Fruit fly (Drosophila melanogaster) whole organism, embryonic: ENCODE results near the gene Rab6.

Source experiments
- Atf6 ChIP-seq: fragments of 200-800 bp; sonication (Bioruptor generic); IDR thresholded peaks from 2 replicates; pipeline ENCODE4 v1.3.6; 2022; ENCODE audit warnings: missing biosample characterization, missing genetic modification characterization
- CG12219 ChIP-seq: fragments of 200-800 bp; sonication (Bioruptor generic); optimal IDR thresholded peaks from 3 replicates; lab custom pipeline; 2018; ENCODE audit warnings: missing biosample characterization, mild to moderate bottlenecking, missing genetic modification characterization
- CG12299 ChIP-seq: fragments of 200-800 bp; sonication (Bioruptor generic); optimal IDR thresholded peaks from 2 replicates; lab custom pipeline; 2018; ENCODE audit warnings: missing biosample characterization, mild to moderate bottlenecking, missing genetic modification characterization
- CG13775 ChIP-seq: fragments of 200-800 bp; sonication (Bioruptor generic); optimal IDR thresholded peaks from 3 replicates; lab custom pipeline; 2017; ENCODE audit warnings: missing biosample characterization, mild to moderate bottlenecking, missing genetic modification characterization
- CG14014 ChIP-seq: fragments of 200-800 bp; sonication (Bioruptor generic); IDR thresholded peaks from 2 replicates; pipeline ENCODE4 v1.3.6; 2022; ENCODE audit warnings: missing biosample characterization, missing genetic modification characterization
- CG14050 ChIP-seq: fragments of 200-800 bp; sonication (Bioruptor generic); IDR thresholded peaks from 3 replicates; pipeline ENCODE4 v1.3.6; 2022; ENCODE audit warnings: missing biosample characterization, missing genetic modification characterization
- CG15514 ChIP-seq: fragments of 200-800 bp; sonication (Bioruptor generic); optimal IDR thresholded peaks from 3 replicates; lab custom pipeline; 2017; ENCODE audit warnings: missing biosample characterization, missing genetic modification characterization, mild to moderate bottlenecking, moderate library complexity, missing genetic modification reagents
- CG16779 ChIP-seq: fragments of 200-800 bp; sonication (Bioruptor generic); IDR thresholded peaks from 2 replicates; pipeline ENCODE4 v1.3.6; 2022; ENCODE audit warnings: missing biosample characterization, missing genetic modification characterization
- CG16815 ChIP-seq: fragments of 200-800 bp; sonication (Bioruptor generic); optimal IDR thresholded peaks from 3 replicates; lab custom pipeline; 2017; ENCODE audit warnings: missing biosample characterization, mild to moderate bottlenecking, missing genetic modification characterization
- CG17829 ChIP-seq: fragments of 200-800 bp; optimal IDR thresholded peaks from 2 replicates; lab custom pipeline; 2019; ENCODE audit warnings: missing biosample characterization, mild to moderate bottlenecking, missing genetic modification characterization, moderate library complexity
- CG18764 ChIP-seq: fragments of 200-800 bp; sonication (Bioruptor generic); optimal IDR thresholded peaks from 3 replicates; lab custom pipeline; 2016; ENCODE audit warnings: missing biosample characterization, missing genetic modification characterization
- CG2116 ChIP-seq: fragments of 200-800 bp; sonication (Bioruptor generic); optimal IDR thresholded peaks from 3 replicates; lab custom pipeline; 2018; ENCODE audit warnings: missing biosample characterization, mild to moderate bottlenecking, missing genetic modification characterization
- CG2199 ChIP-seq: fragments of 200-800 bp; sonication (Bioruptor generic); IDR thresholded peaks from 3 replicates; pipeline ENCODE4 v1.3.6; 2022; ENCODE audit warnings: missing biosample characterization, missing genetic modification characterization
- CG33213 ChIP-seq: fragments of 200-800 bp; sonication (Bioruptor generic); optimal IDR thresholded peaks from 3 replicates; lab custom pipeline; 2016; ENCODE audit warnings: missing biosample characterization, missing genetic modification characterization
- CG3407 ChIP-seq: fragments of 200-800 bp; sonication (Bioruptor generic); optimal IDR thresholded peaks from 2 replicates; lab custom pipeline; 2018; ENCODE audit warnings: missing biosample characterization, mild to moderate bottlenecking, missing genetic modification characterization
- CG34376 ChIP-seq: fragments of 200-800 bp; sonication (Bioruptor generic); optimal IDR thresholded peaks from 2 replicates; lab custom pipeline; 2018; ENCODE audit warnings: missing biosample characterization, mild to moderate bottlenecking, missing genetic modification characterization
- CG3847 ChIP-seq: fragments of 200-800 bp; sonication (Bioruptor generic); IDR thresholded peaks from 2 replicates; pipeline ENCODE4 v1.3.6; 2022; ENCODE audit warnings: missing biosample characterization, missing genetic modification characterization
- CG3995 ChIP-seq: fragments of 200-800 bp; sonication (Bioruptor generic); optimal IDR thresholded peaks from 3 replicates; lab custom pipeline; 2016; ENCODE audit warnings: missing biosample characterization, missing genetic modification characterization
- CG6272 ChIP-seq: fragments of 200-800 bp; sonication (Bioruptor generic); IDR thresholded peaks from 2 replicates; pipeline ENCODE4 v1.3.6; 2022; ENCODE audit warnings: missing biosample characterization, missing genetic modification characterization
- CG7786 ChIP-seq: fragments of 200-800 bp; sonication (Bioruptor generic); optimal IDR thresholded peaks from 2 replicates; lab custom pipeline; 2016; ENCODE audit warnings: missing biosample characterization, missing genetic modification characterization
- CG7963 ChIP-seq: fragments of 200-800 bp; sonication (Bioruptor generic); IDR thresholded peaks from 3 replicates; pipeline ENCODE4 v1.3.6; 2022; ENCODE audit warnings: missing biosample characterization, missing genetic modification characterization; ENCODE audit not compliant: partially characterized antibody
- CG8281 ChIP-seq: fragments of 200-800 bp; sonication (Bioruptor generic); optimal IDR thresholded peaks from 2 replicates; lab custom pipeline; 2018; ENCODE audit warnings: missing biosample characterization, mild to moderate bottlenecking, missing genetic modification characterization, moderate library complexity
- CG8359 ChIP-seq: fragments of 200-800 bp; sonication (Bioruptor generic); optimal IDR thresholded peaks from 2 replicates; lab custom pipeline; 2017; ENCODE audit warnings: missing biosample characterization, mild to moderate bottlenecking, missing genetic modification characterization, borderline replicate concordance
- CHES-1-like ChIP-seq: fragments of 200-800 bp; sonication (Bioruptor generic); optimal IDR thresholded peaks from 2 replicates; lab custom pipeline; 2016; ENCODE audit warnings: missing biosample characterization, missing genetic modification characterization
- D19B ChIP-seq: fragments of 200-800 bp; sonication (Bioruptor generic); optimal IDR thresholded peaks from 2 replicates; lab custom pipeline; 2017; ENCODE audit warnings: missing biosample characterization, mild to moderate bottlenecking, missing genetic modification characterization
- Deaf1 ChIP-seq: fragments of 200-800 bp; optimal IDR thresholded peaks from 3 replicates; lab custom pipeline; 2019; ENCODE audit warnings: missing biosample characterization, mild to moderate bottlenecking, missing genetic modification characterization, moderate library complexity
- Ets97D ChIP-seq: fragments of 200-800 bp; sonication (Bioruptor generic); optimal IDR thresholded peaks from 3 replicates; lab custom pipeline; 2016; ENCODE audit warnings: missing biosample characterization, missing genetic modification characterization
- Gsc ChIP-seq: fragments of 200-800 bp; sonication (Bioruptor generic); IDR thresholded peaks from 2 replicates; pipeline ENCODE4 v1.3.6; 2022; ENCODE audit warnings: missing biosample characterization, missing genetic modification characterization
- Hr39 ChIP-seq: fragments of >200 bp; optimal IDR thresholded peaks from 2 replicates; lab custom pipeline; 2017
- Meics ChIP-seq: fragments of 200-800 bp; sonication (Bioruptor generic); optimal IDR thresholded peaks from 2 replicates; lab custom pipeline; 2017; ENCODE audit warnings: missing biosample characterization, mild to moderate bottlenecking, missing genetic modification characterization
- Nf-YB ChIP-seq: fragments of 200-800 bp; sonication (Bioruptor generic); optimal IDR thresholded peaks from 3 replicates; lab custom pipeline; 2019; ENCODE audit warnings: missing biosample characterization, mild to moderate bottlenecking, missing genetic modification characterization, moderate library complexity
- Pdp1 ChIP-seq, 2 experiments: fragments of 200-800 bp; sonication (Bioruptor generic); optimal IDR thresholded peaks; 3 replicates each; lab custom pipeline; 2016; ENCODE audit warnings: missing biosample characterization in 2 of 2, missing genetic modification characterization in 2 of 2, mild to moderate bottlenecking in 1 of 2, moderate library complexity in 1 of 2
- Sox102F ChIP-seq: fragments of 200-800 bp; sonication (Bioruptor generic); optimal IDR thresholded peaks from 2 replicates; lab custom pipeline; 2018; ENCODE audit warnings: missing biosample characterization, mild to moderate bottlenecking, missing genetic modification characterization, moderate library complexity
- abd-A ChIP-seq: fragments of 200-800 bp; sonication (Bioruptor generic); optimal IDR thresholded peaks from 3 replicates; lab custom pipeline; 2019; ENCODE audit warnings: missing biosample characterization, mild to moderate bottlenecking, missing genetic modification characterization, moderate library complexity
- ase ChIP-seq: fragments of 200-800 bp; sonication (Bioruptor generic); IDR thresholded peaks from 3 replicates; pipeline ENCODE4 v1.3.6; 2022; ENCODE audit warnings: missing biosample characterization, missing genetic modification characterization
- btn ChIP-seq: fragments of 200-800 bp; sonication (Bioruptor generic); optimal IDR thresholded peaks from 2 replicates; lab custom pipeline; 2016; ENCODE audit warnings: missing biosample characterization, missing genetic modification characterization
- cas ChIP-seq: fragments of 200-800 bp; sonication (Bioruptor generic); IDR thresholded peaks from 2 replicates; pipeline ENCODE4 v1.3.6; 2022; ENCODE audit warnings: missing biosample characterization, missing genetic modification characterization
- caup ChIP-seq: fragments of 200-800 bp; sonication (Bioruptor generic); optimal IDR thresholded peaks from 3 replicates; lab custom pipeline; 2017; ENCODE audit warnings: missing biosample characterization, mild to moderate bottlenecking, missing genetic modification characterization, moderate library complexity; ENCODE audit not compliant: severe bottlenecking
- chif ChIP-seq, 2 experiments: fragments of 200-800 bp; sonication (Bioruptor generic); optimal IDR thresholded peaks; 3 replicates each; lab custom pipeline; 2016; ENCODE audit warnings: missing biosample characterization in 2 of 2, missing genetic modification characterization in 2 of 2
- crp ChIP-seq, 2 experiments: fragments of 200-800 bp; sonication (Bioruptor generic); optimal IDR thresholded peaks; 2 replicates in 1 of 2; 3 replicates in 1 of 2; lab custom pipeline; 2017; ENCODE audit warnings: missing biosample characterization in 2 of 2, missing genetic modification characterization in 2 of 2, mild to moderate bottlenecking in 1 of 2, moderate library complexity in 1 of 2
- danr ChIP-seq: fragments of 200-800 bp; sonication (Bioruptor generic); IDR thresholded peaks from 2 replicates; pipeline ENCODE4 v1.3.6; 2022; ENCODE audit warnings: missing biosample characterization, missing genetic modification characterization
- lov ChIP-seq, 2 experiments: fragments of 200-800 bp in 1 of 2; fragments of >200 bp in 1 of 2; sonication (Bioruptor generic) in 1 of 2; IDR thresholded peaks in 1 of 2; optimal IDR thresholded peaks in 1 of 2; 2 replicates in 1 of 2; 3 replicates in 1 of 2; pipeline versions ENCODE4 v1.3.6 to Lab custom; 2017 to 2022; ENCODE audit warnings: missing biosample characterization in 1 of 2, missing genetic modification characterization in 1 of 2
- nau ChIP-seq: fragments of 200-800 bp; sonication (Bioruptor generic); optimal IDR thresholded peaks from 3 replicates; lab custom pipeline; 2017; ENCODE audit warnings: missing biosample characterization, mild to moderate bottlenecking, missing genetic modification characterization, missing genetic modification reagents
- peb ChIP-seq: fragments of 200-800 bp; sonication (Bioruptor generic); IDR thresholded peaks from 2 replicates; pipeline ENCODE4 v1.3.6; 2022; ENCODE audit warnings: missing biosample characterization, missing genetic modification characterization
- pho ChIP-seq: fragments of 200-800 bp; sonication (Bioruptor generic); optimal IDR thresholded peaks from 2 replicates; lab custom pipeline; 2016; ENCODE audit warnings: missing biosample characterization, missing genetic modification characterization
- pzg ChIP-seq: fragments of 200-800 bp; sonication (Bioruptor generic); optimal IDR thresholded peaks from 3 replicates; lab custom pipeline; 2018; ENCODE audit warnings: missing biosample characterization, mild to moderate bottlenecking, missing genetic modification characterization, moderate library complexity
- sna ChIP-seq: fragments of 200-800 bp; sonication (Bioruptor generic); IDR thresholded peaks from 2 replicates; pipeline ENCODE4 v1.3.6; 2022; ENCODE audit warnings: missing biosample characterization, missing genetic modification characterization; ENCODE audit not compliant: partially characterized antibody
- sqz ChIP-seq: fragments of 200-800 bp; sonication (Bioruptor generic); optimal IDR thresholded peaks from 3 replicates; lab custom pipeline; 2018; ENCODE audit warnings: missing biosample characterization, mild to moderate bottlenecking, missing genetic modification characterization
- tup ChIP-seq: fragments of 200-800 bp; sonication (Bioruptor generic); optimal IDR thresholded peaks from 2 replicates; lab custom pipeline; 2016; ENCODE audit warnings: missing biosample characterization, mild to moderate bottlenecking, missing genetic modification characterization, moderate library complexity
- tx ChIP-seq: fragments of 200-800 bp; sonication (Bioruptor generic); optimal IDR thresholded peaks from 2 replicates; lab custom pipeline; 2016; ENCODE audit warnings: missing biosample characterization, missing genetic modification characterization
- zfh1 ChIP-seq: fragments of 200-800 bp; sonication (Bioruptor generic); IDR thresholded peaks from 3 replicates; pipeline ENCODE4 v1.3.6; 2022; ENCODE audit warnings: missing biosample characterization, missing genetic modification characterization

Gene Rab6

DNA sequence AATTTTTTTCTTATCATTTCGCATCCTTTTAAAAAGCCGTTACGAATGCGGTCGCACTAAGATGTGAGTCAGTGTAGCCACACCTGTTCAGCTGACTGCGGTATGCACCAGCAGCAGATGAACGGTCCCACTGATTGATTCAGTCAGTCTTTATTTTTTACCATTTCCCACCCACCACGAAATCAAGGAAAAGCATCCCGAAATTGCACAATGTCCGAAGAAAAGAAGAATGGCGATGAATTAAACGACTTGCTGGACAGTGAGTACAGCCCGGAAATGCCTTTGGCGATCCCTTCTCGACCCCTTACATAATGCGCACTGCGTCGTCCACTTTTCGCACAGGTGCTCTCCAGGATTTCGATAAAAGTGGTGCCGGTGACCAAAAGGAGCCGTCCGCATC, 15.3 kb downstream of the Rab6 start (continued):
- TF ChIP-seq CG3847 (GFP tag; lab: Robert Waterston, UW) (peak; percentile 58), CG3995 (no peak), CG16815 (no peak), CG3407 (GFP tag; lab: Kevin White, UChicago) (no peak), tx (no peak), danr (GFP tag; lab: Robert Waterston, UW) (no peak), cas (GFP tag; lab: Robert Waterston, UW) (no peak), CG7786 (GFP tag; lab: Kevin White, UChicago) (no peak), nau (GFP tag; lab: Kevin White, UChicago) (no peak), lov (optimal IDR thresholded peaks at IDR 0.05; lab: Kevin White, UChicago) (no peak), lov (GFP tag; IDR thresholded peaks at IDR 0.05; lab: Robert Waterston, UW) (no peak), CHES-1-like (GFP tag; lab: Kevin White, UChicago) (no peak), D19B (GFP tag; lab: Kevin White, UChicago) (no peak), sna (GFP tag; lab: Robert Waterston, UW) (no peak), Meics (GFP tag; lab: Kevin White, UChicago) (no peak), CG2199 (GFP tag; lab: Robert Waterston, UW) (no peak), CG17829 (peak; percentile 34), pho (GFP tag; lab: Kevin White, UChicago) (peak; percentile 1), peb (GFP tag; lab: Robert Waterston, UW) (no peak), Atf6 (GFP tag; lab: Robert Waterston, UW) (no peak), CG13775 (GFP tag; lab: Kevin White, UChicago) (no peak), CG15514 (GFP tag; lab: Kevin White, UChicago) (peak; percentile 85), CG6272 (GFP tag; lab: Robert Waterston, UW) (no peak), CG34376 (GFP tag; lab: Kevin White, UChicago) (no peak), CG8359 (GFP tag; lab: Kevin White, UChicago) (no peak), chif (GFP tag; optimal IDR thresholded peaks at IDR 0.05; lab: Kevin White, UChicago) (no peak), CG8281 (tag; lab: Kevin White, UChicago) (no peak), zfh1 (GFP tag; lab: Robert Waterston, UW) (no peak), CG14014 (GFP tag; lab: Robert Waterston, UW) (no peak), CG12219 (GFP tag; lab: Kevin White, UChicago) (no peak), CG33213 (peak; percentile 44), abd-A (tag; lab: Kevin White, UChicago) (no peak), btn (GFP tag; lab: Kevin White, UChicago) (no peak), ase (no peak), sqz (GFP tag; lab: Kevin White, UChicago) (no peak), Pdp1 (GFP tag; optimal IDR thresholded peaks at IDR 0.05; lab: Kevin White, UChicago) (peak in 1 of 2 experiments; percentile 89), tup (no peak), crp (GFP tag; optimal IDR thresholded peaks at IDR 0.05; lab: Kevin White, UChicago) (peak in 1 of 2 experiments; percentile 45), Deaf1 (tag; lab: Kevin White, UChicago) (no peak), Nf-YB (peak; percentile 14), Gsc (GFP tag; lab: Robert Waterston, UW) (no peak), CG7963 (GFP tag; lab: Robert Waterston, UW) (no peak), CG18764 (GFP tag; lab: Kevin White, UChicago) (no peak), CG2116 (GFP tag; lab: Kevin White, UChicago) (peak; percentile 48), pzg (peak; percentile 92), Sox102F (GFP tag; lab: Kevin White, UChicago) (no peak), CG14050 (GFP tag; lab: Robert Waterston, UW) (no peak), caup (GFP tag; lab: Kevin White, UChicago) (no peak), CG16779 (GFP tag; lab: Robert Waterston, UW) (no peak), CG12299 (no peak), Hr39 (lab: Kevin White, UChicago) (no peak), Ets97D (GFP tag; lab: Kevin White, UChicago) (peak; percentile 84)
